Worm (Caenorhabditis elegans) whole organism, L4/young adult: ENCODE measurements around the gene acs-6.
A peak's percentile ranks its signal among the peaks of the same experiment; 100 is the strongest.

ENCODE experiments used
- W03F9.2 ChIP-seq: fragments of 150-350 bp; optimal IDR thresholded peaks from 2 replicates; lab custom pipeline; 2014; ENCODE audit warnings: missing biosample characterization, missing genetic modification characterization
- him-1 ChIP-seq: sonication (generic microtip); optimal IDR thresholded peaks from 2 replicates; lab custom pipeline; 2016; ENCODE audit warnings: missing genotype, missing genetic modification reagents, missing genetic modification characterization, missing compliant biosample characterization

- peak; percentile 74 for TF ChIP-seq W03F9.2 (tag; lab: Kevin White, UChicago)
- TF ChIP-seq him-1, result no peak
Observed at ce11 chrII:7050021-7050722, 11.7 kb upstream of the acs-6 start, which contains the start of the genes tcer-1 and ZK1127.5.
